Fruit fly (Drosophila melanogaster): ENCODE measurements around the gene Meltrin.

Gene Meltrin

DNA sequence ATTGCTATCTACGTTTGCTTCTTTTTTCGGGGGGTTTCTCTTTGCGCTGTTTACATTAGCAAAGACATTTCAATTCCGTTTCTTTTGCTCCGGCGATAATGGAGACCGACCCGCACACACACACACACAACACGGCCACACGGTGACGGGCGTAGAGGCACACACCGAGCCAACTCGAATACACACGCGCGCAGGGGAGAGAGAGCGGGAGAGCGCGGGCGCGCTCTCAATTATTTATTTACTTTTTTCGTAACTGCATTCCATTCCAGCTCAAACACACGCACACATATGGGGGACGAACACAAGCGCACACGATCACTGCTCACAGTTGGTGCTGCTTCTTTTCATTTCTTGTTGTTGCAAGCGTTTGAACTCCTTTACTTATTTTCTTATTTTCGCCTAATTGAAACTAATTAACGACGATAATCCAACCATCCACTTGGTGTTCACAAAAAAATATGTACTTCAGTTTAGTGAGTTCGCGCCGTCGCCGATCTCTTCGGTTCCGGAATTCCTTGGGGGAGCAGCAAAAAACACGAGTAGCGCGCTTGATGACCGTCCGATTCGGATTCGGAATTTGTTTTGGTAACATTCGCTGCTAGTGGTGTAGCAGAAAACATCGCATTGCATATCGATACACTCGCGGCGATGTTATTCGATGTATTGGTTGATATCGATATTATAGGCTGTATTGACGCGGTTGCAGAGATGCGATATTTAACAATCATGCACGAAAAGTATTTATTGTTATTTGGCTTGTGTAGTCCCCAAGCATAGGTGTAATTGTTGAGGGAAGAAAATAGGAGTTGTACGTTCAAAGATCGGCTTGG is 26.8 kb upstream of the Meltrin start, which contains the start of gene kibra (continued):
- peak; percentile 88 for TF ChIP-seq Deaf1 (tag; optimal IDR thresholded peaks at IDR 0.05)
- TF ChIP-seq twi (tag; optimal IDR thresholded peaks at IDR 0.05) = peak; percentile 42
- TF ChIP-seq CHES-1-like (GFP tag; optimal IDR thresholded peaks at IDR 0.05) = peak; percentile 79
- peak; percentile 75 for TF ChIP-seq luna (GFP tag; optimal IDR thresholded peaks at IDR 0.05)
- no peak for TF ChIP-seq aop (GFP tag; IDR thresholded peaks at IDR 0.05)
- TF ChIP-seq wdn (GFP tag; IDR thresholded peaks at IDR 0.05) = no peak
- TF ChIP-seq Hr78 (GFP tag; optimal IDR thresholded peaks at IDR 0.05) = peak; percentile 19 to 37
- no peak for TF ChIP-seq CG12219 (GFP tag; optimal IDR thresholded peaks at IDR 0.05)
- TF ChIP-seq CG14965 (GFP tag; optimal IDR thresholded peaks at IDR 0.05; ENCODE audit: borderline replicate concordance) = peak; percentile 43
- TF ChIP-seq slou (GFP tag; optimal IDR thresholded peaks at IDR 0.05) = peak; percentile 16
- no peak for TF ChIP-seq prd (optimal IDR thresholded peaks at IDR 0.05)
- TF ChIP-seq prd (GFP tag; IDR thresholded peaks at IDR 0.05) = no peak
- peak; percentile 72 for TF ChIP-seq bab2 (GFP tag; optimal IDR thresholded peaks at IDR 0.05)
- peak; percentile 12 for TF ChIP-seq CG12299 (tag; optimal IDR thresholded peaks at IDR 0.05)
- TF ChIP-seq CG7271 (tag; optimal IDR thresholded peaks at IDR 0.05) = peak; percentile 15
- TF ChIP-seq CG6791 (GFP tag; IDR thresholded peaks at IDR 0.05; ENCODE audit: partially characterized antibody) = no peak
- peak; percentile 35; the same call in 1 of the 3 replicates for TF ChIP-seq croc (GFP tag; conservative IDR thresholded peaks at IDR 0.05)
- peak; percentile 47 for TF ChIP-seq Dp (GFP tag; optimal IDR thresholded peaks at IDR 0.05)
- TF ChIP-seq dmrt11E (tag; optimal IDR thresholded peaks at IDR 0.05) = peak; percentile 37
- TF ChIP-seq jigr1 (GFP tag; IDR thresholded peaks at IDR 0.05) = no peak
- no peak for TF ChIP-seq Neu2 (GFP tag; optimal IDR thresholded peaks at IDR 0.05; ENCODE audit: borderline replicate concordance)
- TF ChIP-seq Mad (GFP tag; optimal IDR thresholded peaks at IDR 0.05) = peak; percentile 22
- peak; percentile 37 for TF ChIP-seq CG11398 (GFP tag; optimal IDR thresholded peaks at IDR 0.05)
- peak; percentile 100 for TF ChIP-seq sd (tag; optimal IDR thresholded peaks at IDR 0.05)
- peak; percentile 94 for TF ChIP-seq sens (GFP tag)
- TF ChIP-seq Stat92E (GFP tag; optimal IDR thresholded peaks at IDR 0.05) = peak in 2 of 3 experiments; percentile 33 to 80
- TF ChIP-seq CG10321 (GFP tag; IDR thresholded peaks at IDR 0.05) = no peak
- no peak for TF ChIP-seq CG9437 (GFP tag; optimal IDR thresholded peaks at IDR 0.05)
- TF ChIP-seq CG15479 (GFP tag; optimal IDR thresholded peaks at IDR 0.05) = no peak
- TF ChIP-seq CG2129 (GFP tag; IDR thresholded peaks at IDR 0.05; ENCODE audit: partially characterized antibody) = no peak
- peak; percentile 93 for TF ChIP-seq CG1603 (tag; optimal IDR thresholded peaks at IDR 0.05)
- peak; percentile 36 for TF ChIP-seq CG5180 (GFP tag; optimal IDR thresholded peaks at IDR 0.05)
- TF ChIP-seq pnt (GFP tag; optimal IDR thresholded peaks at IDR 0.05) = peak; percentile 79
- TF ChIP-seq HmgD (GFP tag; optimal IDR thresholded peaks at IDR 0.05) = peak; percentile 95
- peak; percentile 69 for TF ChIP-seq repo (GFP tag; optimal IDR thresholded peaks at IDR 0.05)
- no peak for TF ChIP-seq Doc2 (GFP tag; IDR thresholded peaks at IDR 0.05)
- peak; percentile 63 for TF ChIP-seq grau (tag; optimal IDR thresholded peaks at IDR 0.05)
- peak; percentile 96 for TF ChIP-seq cg (GFP tag; optimal IDR thresholded peaks at IDR 0.05)
- TF ChIP-seq Rx (GFP tag; IDR thresholded peaks at IDR 0.05) = no peak
- TF ChIP-seq Asciz (GFP tag; optimal IDR thresholded peaks at IDR 0.05) = peak; percentile 21
- TF ChIP-seq pb (GFP tag; optimal IDR thresholded peaks at IDR 0.05) = peak; percentile 75
- peak; percentile 82 for TF ChIP-seq CG2120 (GFP tag; optimal IDR thresholded peaks at IDR 0.05)
- TF ChIP-seq CG6254 (GFP tag; optimal IDR thresholded peaks at IDR 0.05) = peak; percentile 23
- TF ChIP-seq CG7786 (GFP tag; optimal IDR thresholded peaks at IDR 0.05) = peak; percentile 84
- peak; percentile 60 for TF ChIP-seq az2 (GFP tag; optimal IDR thresholded peaks at IDR 0.05)
- TF ChIP-seq pzg (GFP tag; optimal IDR thresholded peaks at IDR 0.05) = peak; percentile 98
- peak in 1 of 2 experiments; percentile 38 for TF ChIP-seq insv (GFP tag; optimal IDR thresholded peaks at IDR 0.05)
- no peak for TF ChIP-seq Nf-YA (GFP tag; IDR thresholded peaks at IDR 0.05)

All from whole organism, embryonic.